Fruit fly (Drosophila melanogaster): ENCODE data around the gene Gr93b.

DNA sequence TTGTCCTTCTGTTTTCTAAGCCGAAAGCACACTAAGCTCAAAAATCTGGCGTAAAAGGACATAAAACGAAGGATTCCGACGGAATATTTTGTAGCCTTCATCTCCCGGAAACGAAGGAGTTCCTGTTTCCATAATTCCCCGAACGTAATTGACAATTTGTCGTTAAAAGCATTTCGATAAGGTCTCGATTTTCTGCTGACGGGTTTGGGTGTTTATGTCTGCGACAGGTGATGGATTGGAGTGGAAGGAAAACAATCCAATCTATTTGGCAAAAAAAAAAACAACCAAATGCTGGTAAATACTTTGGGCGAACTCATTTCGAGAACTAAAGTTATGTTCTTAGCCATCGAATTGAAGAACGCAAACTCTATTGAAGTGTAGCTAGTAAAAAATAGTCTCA lies 3.0 kb upstream of the Gr93b start, which contains the start of gene Gr93d:
- TF ChIP-seq CTCF (optimal IDR thresholded peaks at IDR 0.05): no peak
- TF ChIP-seq CG8478 (optimal IDR thresholded peaks at IDR 0.05): no peak
